Fruit fly (Drosophila melanogaster) whole organism, embryonic: ENCODE results near the gene Cdk7.

Experiments used
- Bgb ChIP-seq: fragments of 200-800 bp; sonication (Bioruptor generic); IDR thresholded peaks from 2 replicates; pipeline ENCODE4 v1.3.6; 2022; ENCODE audit warnings: missing biosample characterization, missing genetic modification characterization; ENCODE audit not compliant: partially characterized antibody
- BtbVII ChIP-seq: fragments of 200-800 bp; sonication (Bioruptor generic); optimal IDR thresholded peaks from 3 replicates; lab custom pipeline; 2017; ENCODE audit warnings: missing biosample characterization, mild to moderate bottlenecking, missing genetic modification characterization
- CG12942 ChIP-seq: fragments of 200-800 bp; sonication (Bioruptor generic); optimal IDR thresholded peaks from 3 replicates; lab custom pipeline; 2016; ENCODE audit warnings: missing biosample characterization, missing genetic modification characterization
- CG13624 ChIP-seq: fragments of 200-800 bp; sonication (Bioruptor generic); optimal IDR thresholded peaks from 2 replicates; lab custom pipeline; 2016; ENCODE audit warnings: missing biosample characterization, missing genetic modification characterization
- CG14860 ChIP-seq: fragments of 200-800 bp; sonication (Bioruptor generic); IDR thresholded peaks from 3 replicates; pipeline ENCODE4 v1.3.6; 2022; ENCODE audit warnings: missing biosample characterization, missing genetic modification characterization; ENCODE audit not compliant: partially characterized antibody
- CG1832 ChIP-seq: fragments of 200-800 bp; sonication (Bioruptor generic); optimal IDR thresholded peaks from 2 replicates; lab custom pipeline; 2017; ENCODE audit warnings: missing biosample characterization, mild to moderate bottlenecking, missing genetic modification characterization, inconsistent platforms
- CG18764 ChIP-seq: fragments of 200-800 bp; sonication (Bioruptor generic); optimal IDR thresholded peaks from 3 replicates; lab custom pipeline; 2016; ENCODE audit warnings: missing biosample characterization, missing genetic modification characterization
- CG2712 ChIP-seq: fragments of 200-800 bp; optimal IDR thresholded peaks from 3 replicates; lab custom pipeline; 2019; ENCODE audit warnings: missing biosample characterization, mild to moderate bottlenecking, missing genetic modification characterization, moderate library complexity
- CG2875 ChIP-seq: fragments of 200-800 bp; sonication (Bioruptor generic); optimal IDR thresholded peaks from 2 replicates; lab custom pipeline; 2017; ENCODE audit warnings: missing biosample characterization, mild to moderate bottlenecking, missing genetic modification characterization, missing genetic modification reagents
- CG3065 ChIP-seq: fragments of 200-800 bp; sonication (Bioruptor generic); optimal IDR thresholded peaks from 2 replicates; lab custom pipeline; 2016; ENCODE audit warnings: missing biosample characterization, missing genetic modification characterization
- CG32772 ChIP-seq: fragments of 200-800 bp; sonication (Bioruptor generic); IDR thresholded peaks from 2 replicates; pipeline ENCODE4 v1.3.6; 2022; ENCODE audit warnings: missing biosample characterization, missing genetic modification characterization
- CG3281 ChIP-seq: fragments of 200-800 bp; sonication (Bioruptor generic); optimal IDR thresholded peaks from 3 replicates; lab custom pipeline; 2017; ENCODE audit warnings: missing biosample characterization, mild to moderate bottlenecking, missing genetic modification characterization
- CG3995 ChIP-seq: fragments of 200-800 bp; sonication (Bioruptor generic); optimal IDR thresholded peaks from 3 replicates; lab custom pipeline; 2016; ENCODE audit warnings: missing biosample characterization, missing genetic modification characterization
- CG4424 ChIP-seq: fragments of 200-800 bp; sonication (Bioruptor generic); optimal IDR thresholded peaks from 3 replicates; lab custom pipeline; 2016; ENCODE audit warnings: missing biosample characterization, missing genetic modification characterization
- CG7745 ChIP-seq: fragments of 200-800 bp; sonication (Bioruptor generic); optimal IDR thresholded peaks from 2 replicates; lab custom pipeline; 2018; ENCODE audit warnings: missing biosample characterization, mild to moderate bottlenecking, missing genetic modification characterization, moderate library complexity
- CG7987 ChIP-seq: fragments of 200-800 bp; sonication (Bioruptor generic); optimal IDR thresholded peaks from 2 replicates; lab custom pipeline; 2018; ENCODE audit warnings: missing biosample characterization, mild to moderate bottlenecking, missing genetic modification characterization, moderate library complexity
- CG8281 ChIP-seq: fragments of 200-800 bp; sonication (Bioruptor generic); optimal IDR thresholded peaks from 2 replicates; lab custom pipeline; 2018; ENCODE audit warnings: missing biosample characterization, mild to moderate bottlenecking, missing genetic modification characterization, moderate library complexity
- CG8290 ChIP-seq, 3 experiments: fragments of 200-800 bp; sonication (Bioruptor generic); optimal IDR thresholded peaks; 2 replicates each; lab custom pipeline; 2016 to 2019; ENCODE audit warnings: missing biosample characterization in 3 of 3, missing genetic modification characterization in 3 of 3, mild to moderate bottlenecking in 2 of 3, moderate library complexity in 1 of 3
- CG8924 ChIP-seq: fragments of 200-800 bp; optimal IDR thresholded peaks from 3 replicates; lab custom pipeline; 2019; ENCODE audit warnings: missing biosample characterization, mild to moderate bottlenecking, missing genetic modification characterization, moderate library complexity
- CoRest ChIP-seq: fragments of 200-800 bp; sonication (Bioruptor generic); optimal IDR thresholded peaks from 3 replicates; lab custom pipeline; 2018; ENCODE audit warnings: missing biosample characterization, mild to moderate bottlenecking, missing genetic modification characterization, moderate library complexity
- Doc3 ChIP-seq: fragments of 200-800 bp; sonication (Bioruptor generic); IDR thresholded peaks from 3 replicates; pipeline ENCODE4 v1.3.6; 2022; ENCODE audit warnings: missing biosample characterization, missing genetic modification characterization; ENCODE audit not compliant: partially characterized antibody
- Gug ChIP-seq: fragments of 200-800 bp; sonication (Bioruptor generic); IDR thresholded peaks from 4 replicates; pipeline ENCODE4 v1.3.6; 2022; ENCODE audit warnings: missing biosample characterization, missing genetic modification characterization
- Hmr ChIP-seq: fragments of 200-800 bp; sonication (Bioruptor generic); optimal IDR thresholded peaks from 3 replicates; lab custom pipeline; 2017; ENCODE audit warnings: mild to moderate bottlenecking, missing biosample characterization, missing genetic modification reagents, missing genetic modification characterization
- Hr51 ChIP-seq, 2 experiments: fragments of 200-800 bp; sonication (Bioruptor generic); optimal IDR thresholded peaks; 2 replicates in 1 of 2; 3 replicates in 1 of 2; lab custom pipeline; 2016 to 2018; ENCODE audit warnings: missing biosample characterization in 2 of 2, missing genetic modification characterization in 2 of 2, mild to moderate bottlenecking in 1 of 2, moderate library complexity in 1 of 2
- Lim3 ChIP-seq: fragments of 200-800 bp; sonication (Bioruptor generic); IDR thresholded peaks from 2 replicates; pipeline ENCODE4 v1.3.6; 2022; ENCODE audit warnings: missing biosample characterization, missing genetic modification characterization
- Meics ChIP-seq: fragments of 200-800 bp; sonication (Bioruptor generic); optimal IDR thresholded peaks from 2 replicates; lab custom pipeline; 2017; ENCODE audit warnings: missing biosample characterization, mild to moderate bottlenecking, missing genetic modification characterization
- Poxn ChIP-seq: fragments of 200-800 bp; sonication (Bioruptor generic); IDR thresholded peaks from 2 replicates; pipeline ENCODE4 v1.3.6; 2022; ENCODE audit warnings: missing biosample characterization, missing genetic modification characterization
- Ptx1 ChIP-seq: fragments of 200-800 bp; sonication (Bioruptor generic); IDR thresholded peaks from 2 replicates; pipeline ENCODE4 v1.3.6; 2022; ENCODE audit warnings: missing biosample characterization, missing genetic modification characterization
- Ravus ChIP-seq: fragments of 200-800 bp; sonication (Bioruptor generic); IDR thresholded peaks from 2 replicates; pipeline ENCODE4 v1.3.6; 2022; ENCODE audit warnings: missing biosample characterization, missing genetic modification characterization
- Usf ChIP-seq: fragments of 200-800 bp; sonication (Bioruptor generic); optimal IDR thresholded peaks from 2 replicates; lab custom pipeline; 2017; ENCODE audit warnings: missing genotype, missing biosample characterization, missing genetic modification characterization
- YL-1 ChIP-seq: fragments of 200-800 bp; sonication (Bioruptor generic); optimal IDR thresholded peaks from 3 replicates; lab custom pipeline; 2017; ENCODE audit warnings: missing biosample characterization, mild to moderate bottlenecking, missing genetic modification characterization
- amos ChIP-seq: fragments of 200-800 bp; sonication (Bioruptor generic); IDR thresholded peaks from 2 replicates; pipeline ENCODE4 v1.3.6; 2022; ENCODE audit warnings: missing biosample characterization, missing genetic modification characterization; ENCODE audit not compliant: partially characterized antibody
- br ChIP-seq: fragments of >200 bp; optimal IDR thresholded peaks from 2 replicates; lab custom pipeline; 2017
- chn ChIP-seq: fragments of 200-800 bp; sonication (Bioruptor generic); optimal IDR thresholded peaks from 2 replicates; lab custom pipeline; 2016; ENCODE audit warnings: missing biosample characterization, missing genetic modification characterization
- corto ChIP-seq: fragments of 200-800 bp; sonication (Bioruptor generic); optimal IDR thresholded peaks from 2 replicates; lab custom pipeline; 2016; ENCODE audit warnings: missing biosample characterization, mild to moderate bottlenecking, missing genetic modification characterization, moderate library complexity
- crc ChIP-seq: fragments of 200-800 bp; sonication (Bioruptor generic); optimal IDR thresholded peaks from 2 replicates; lab custom pipeline; 2016; ENCODE audit warnings: missing biosample characterization, missing genetic modification characterization
- dimm ChIP-seq: fragments of 200-800 bp; sonication (Bioruptor generic); IDR thresholded peaks from 2 replicates; pipeline ENCODE4 v1.3.6; 2022; ENCODE audit warnings: missing biosample characterization, missing genetic modification characterization
- emc ChIP-seq: fragments of 200-800 bp; sonication (Bioruptor generic); optimal IDR thresholded peaks from 2 replicates; lab custom pipeline; 2016; ENCODE audit warnings: missing biosample characterization, missing genetic modification characterization
- hkb ChIP-seq, 2 experiments: fragments of 200-800 bp in 1 of 2; fragments of >200 bp in 1 of 2; sonication (Bioruptor generic) in 1 of 2; IDR thresholded peaks in 1 of 2; optimal IDR thresholded peaks in 1 of 2; 2 replicates each; pipeline versions ENCODE4 v1.3.6 to Lab custom; 2017 to 2022; ENCODE audit warnings: missing biosample characterization in 1 of 2, missing genetic modification characterization in 1 of 2
- inv ChIP-seq: fragments of 200-800 bp; sonication (Bioruptor generic); IDR thresholded peaks from 2 replicates; pipeline ENCODE4 v1.3.6; 2022; ENCODE audit warnings: missing biosample characterization, missing genetic modification characterization; ENCODE audit not compliant: partially characterized antibody
- lov ChIP-seq, 2 experiments: fragments of 200-800 bp in 1 of 2; fragments of >200 bp in 1 of 2; sonication (Bioruptor generic) in 1 of 2; IDR thresholded peaks in 1 of 2; optimal IDR thresholded peaks in 1 of 2; 2 replicates in 1 of 2; 3 replicates in 1 of 2; pipeline versions ENCODE4 v1.3.6 to Lab custom; 2017 to 2022; ENCODE audit warnings: missing biosample characterization in 1 of 2, missing genetic modification characterization in 1 of 2
- org-1 ChIP-seq: fragments of 200-800 bp; sonication (Bioruptor generic); optimal IDR thresholded peaks from 2 replicates; lab custom pipeline; 2017; ENCODE audit warnings: missing biosample characterization, missing genetic modification characterization
- pros ChIP-seq: fragments of 200-800 bp; sonication (Bioruptor generic); optimal IDR thresholded peaks from 3 replicates; lab custom pipeline; 2019; ENCODE audit warnings: missing biosample characterization, mild to moderate bottlenecking, missing genetic modification characterization, moderate library complexity
- run ChIP-seq: fragments of 200-800 bp; sonication (Bioruptor generic); optimal IDR thresholded peaks from 3 replicates; lab custom pipeline; 2018; ENCODE audit warnings: missing biosample characterization, mild to moderate bottlenecking, missing genetic modification characterization
- trem ChIP-seq: fragments of 200-800 bp; optimal IDR thresholded peaks from 3 replicates; lab custom pipeline; 2019; ENCODE audit warnings: missing biosample characterization, mild to moderate bottlenecking, missing genetic modification characterization, moderate library complexity
- ttk ChIP-seq: fragments of 200-800 bp; sonication (Bioruptor generic); IDR thresholded peaks from 2 replicates; pipeline ENCODE4 v2.1.2; 2022; ENCODE audit warnings: missing biosample characterization, missing genetic modification characterization
- tup ChIP-seq: fragments of 200-800 bp; sonication (Bioruptor generic); optimal IDR thresholded peaks from 2 replicates; lab custom pipeline; 2016; ENCODE audit warnings: missing biosample characterization, mild to moderate bottlenecking, missing genetic modification characterization, moderate library complexity
- usp ChIP-seq: fragments of >200 bp; optimal IDR thresholded peaks from 2 replicates; lab custom pipeline; 2017; ENCODE audit warnings: missing biosample characterization, missing genetic modification characterization
- zfh2 ChIP-seq: fragments of 200-800 bp; sonication (Bioruptor generic); optimal IDR thresholded peaks from 2 replicates; lab custom pipeline; 2016; ENCODE audit warnings: missing biosample characterization, missing genetic modification characterization

Cdk7 gene

dm6 chrX:5322459-5322883 lies 13.7 kb upstream of the Cdk7 start, which contains the start of gene Rnp4F (continued):
- TF ChIP-seq BtbVII (GFP tag; lab: Kevin White, UChicago) (no peak), CG3281 (GFP tag; lab: Kevin White, UChicago) (peak; percentile 48), CG8290 (GFP tag; optimal IDR thresholded peaks at IDR 0.05; lab: Kevin White, UChicago) (peak; percentile 38), CG8290 (tag; optimal IDR thresholded peaks at IDR 0.05; lab: Kevin White, UChicago) (no peak), ttk (GFP tag; lab: Robert Waterston, UW) (peak; percentile 57; the same call in 1 of the 2 replicates), CG12942 (GFP tag; lab: Kevin White, UChicago) (peak; percentile 61), zfh2 (peak; percentile 89), Poxn (GFP tag; lab: Robert Waterston, UW) (peak; percentile 27; the same call in 1 of the 2 replicates), Ptx1 (peak; percentile 72), CG14860 (GFP tag; lab: Robert Waterston, UW) (peak; percentile 72), Lim3 (GFP tag; lab: Robert Waterston, UW) (no peak), CG4424 (GFP tag; lab: Kevin White, UChicago) (peak; percentile 59), Ravus (no peak), br (lab: Kevin White, UChicago) (no peak), pros (no peak), usp (GFP tag; lab: Kevin White, UChicago) (no peak), CG3065 (GFP tag; lab: Kevin White, UChicago) (peak; percentile 26), run (tag; lab: Kevin White, UChicago) (no peak), Hr51 (GFP tag; optimal IDR thresholded peaks at IDR 0.05; lab: Kevin White, UChicago) (peak in 1 of 2 experiments; percentile 31), CG32772 (GFP tag; lab: Robert Waterston, UW) (peak; percentile 85), Usf (peak; percentile 68), CG7987 (GFP tag; lab: Kevin White, UChicago) (peak; percentile 7), amos (GFP tag; lab: Robert Waterston, UW) (peak; percentile 88), Gug (peak; percentile 85; the same call in 2 of the 4 replicates), CG7745 (no peak), YL-1 (GFP tag; lab: Kevin White, UChicago) (peak; percentile 43), CG1832 (GFP tag; lab: Kevin White, UChicago) (no peak), Meics (peak; percentile 66), corto (no peak), org-1 (GFP tag; lab: Kevin White, UChicago) (no peak), dimm (GFP tag; lab: Robert Waterston, UW) (no peak), emc (GFP tag; lab: Kevin White, UChicago) (peak; percentile 67), trem (tag; lab: Kevin White, UChicago) (peak; percentile 35), CG8281 (tag; lab: Kevin White, UChicago) (no peak), crc (no peak), hkb (optimal IDR thresholded peaks at IDR 0.05; lab: Kevin White, UChicago) (no peak), hkb (GFP tag; IDR thresholded peaks at IDR 0.05; lab: Robert Waterston, UW) (peak; percentile 51), tup (peak; percentile 8), CG2712 (tag; lab: Kevin White, UChicago) (peak; percentile 34), Doc3 (GFP tag; lab: Robert Waterston, UW) (peak; percentile 62; the same call in 2 of the 3 replicates), CG3995 (GFP tag; lab: Kevin White, UChicago) (peak; percentile 66), chn (peak; percentile 61), Bgb (GFP tag; lab: Robert Waterston, UW) (peak; percentile 84), CG8924 (peak; percentile 15), CG13624 (GFP tag; lab: Kevin White, UChicago) (peak; percentile 78), CG18764 (GFP tag; lab: Kevin White, UChicago) (peak; percentile 38), lov (optimal IDR thresholded peaks at IDR 0.05; lab: Kevin White, UChicago) (no peak), lov (GFP tag; IDR thresholded peaks at IDR 0.05; lab: Robert Waterston, UW) (peak; percentile 66; the same call in 1 of the 3 replicates), inv (GFP tag; lab: Robert Waterston, UW) (peak; percentile 84), CG2875 (no peak), CoRest (tag; lab: Kevin White, UChicago) (peak; percentile 77), Hmr (GFP tag; lab: Kevin White, UChicago) (no peak)
